Fruit fly (Drosophila melanogaster) whole organism, pupa: ENCODE data around the gene Ugt35E2.
A peak's percentile ranks its signal among the peaks of the same experiment; 100 is the strongest.

Source experiments
- CG12605 ChIP-seq: fragments of 200-800 bp; sonication (Bioruptor generic); IDR thresholded peaks from 2 replicates; pipeline ENCODE4 v1.3.6; 2022; ENCODE audit warnings: missing biosample characterization, missing genetic modification characterization
- CG13204 ChIP-seq: fragments of 200-800 bp; sonication (Bioruptor generic); optimal IDR thresholded peaks from 2 replicates; lab custom pipeline; 2018; ENCODE audit warnings: missing biosample characterization, mild to moderate bottlenecking, missing genetic modification characterization, moderate library complexity
- CG14655 ChIP-seq: fragments of 200-800 bp; sonication (Bioruptor generic); optimal IDR thresholded peaks from 3 replicates; lab custom pipeline; 2017; ENCODE audit warnings: mild to moderate bottlenecking, missing biosample characterization, missing genetic modification reagents, missing genetic modification characterization
- CG15710 ChIP-seq: fragments of 200-800 bp; sonication (Bioruptor generic); optimal IDR thresholded peaks from 2 replicates; lab custom pipeline; 2018; ENCODE audit warnings: missing biosample characterization, mild to moderate bottlenecking, missing genetic modification characterization, moderate library complexity
- CG8159 ChIP-seq: fragments of 200-800 bp; sonication (Bioruptor generic); optimal IDR thresholded peaks from 3 replicates; lab custom pipeline; 2018; ENCODE audit warnings: missing biosample characterization, mild to moderate bottlenecking, missing genetic modification characterization, moderate library complexity
- CG9948 ChIP-seq: fragments of 200-800 bp; sonication (Bioruptor generic); optimal IDR thresholded peaks from 2 replicates; lab custom pipeline; 2018; ENCODE audit warnings: missing biosample characterization, mild to moderate bottlenecking, missing genetic modification characterization, moderate library complexity
- D1 ChIP-seq: fragments of 200-800 bp; sonication (Bioruptor generic); optimal IDR thresholded peaks from 2 replicates; lab custom pipeline; 2018; ENCODE audit warnings: missing biosample characterization, mild to moderate bottlenecking, missing genetic modification characterization, moderate library complexity
- EcR ChIP-seq: fragments of 200-800 bp; sonication (Bioruptor generic); optimal IDR thresholded peaks from 3 replicates; lab custom pipeline; 2019; ENCODE audit warnings: missing biosample characterization, missing genetic modification characterization, mild to moderate bottlenecking, moderate library complexity, missing genetic modification reagents
- fd96Ca ChIP-seq: fragments of 200-800 bp; sonication (Bioruptor generic); IDR thresholded peaks from 3 replicates; pipeline ENCODE4 v1.3.6; 2022; ENCODE audit warnings: missing biosample characterization, missing genetic modification characterization
- rn ChIP-seq: fragments of 200-800 bp; sonication (Bioruptor generic); IDR thresholded peaks from 2 replicates; pipeline ENCODE4 v1.3.6; 2022; ENCODE audit warnings: missing biosample characterization, missing genetic modification characterization

- peak; percentile 94 for TF ChIP-seq EcR
- no peak for TF ChIP-seq CG12605 (GFP tag; lab: Robert Waterston, UW)
- TF ChIP-seq CG13204 = no peak
- no peak for TF ChIP-seq CG15710 (tag; lab: Kevin White, UChicago)
- TF ChIP-seq rn (GFP tag; lab: Robert Waterston, UW) = no peak
- no peak for TF ChIP-seq CG8159 (tag; lab: Kevin White, UChicago)
- no peak for TF ChIP-seq CG14655 (GFP tag; lab: Kevin White, UChicago)
- TF ChIP-seq D1 = no peak
- no peak for TF ChIP-seq CG9948 (tag; lab: Kevin White, UChicago)
- no peak for TF ChIP-seq fd96Ca (GFP tag; lab: Robert Waterston, UW)
Measured at dm6 chr3R:11200042-11200884, 32.5 kb upstream of the Ugt35E2 start.
